Fruit fly (Drosophila melanogaster) whole organism, embryonic: ENCODE data around the gene CG45079.

Source experiments
- CG12219 ChIP-seq: fragments of 200-800 bp; sonication (Bioruptor generic); optimal IDR thresholded peaks from 3 replicates; lab custom pipeline; 2018; ENCODE audit warnings: missing biosample characterization, mild to moderate bottlenecking, missing genetic modification characterization
- CG9876 ChIP-seq: fragments of 200-800 bp; sonication (Bioruptor generic); optimal IDR thresholded peaks from 2 replicates; lab custom pipeline; 2016; ENCODE audit warnings: missing biosample characterization, missing genetic modification characterization
- Hmx ChIP-seq: fragments of 200-800 bp; sonication (Bioruptor generic); optimal IDR thresholded peaks from 2 replicates; lab custom pipeline; 2016; ENCODE audit warnings: missing biosample characterization, missing genetic modification characterization
- Tbp ChIP-seq: fragments of >200 bp; optimal IDR thresholded peaks from 2 replicates; lab custom pipeline; 2018; ENCODE audit warnings: missing biosample characterization, missing genetic modification characterization
- esg ChIP-seq: fragments of 200-800 bp; sonication (Bioruptor generic); conservative IDR thresholded peaks from 2 replicates; pipeline ENCODE4 v1.3.6; 2022; ENCODE audit warnings: missing biosample characterization, missing genetic modification characterization
- gsb ChIP-seq: fragments of 200-800 bp; sonication (Bioruptor generic); IDR thresholded peaks from 2 replicates; pipeline ENCODE4 v1.3.6; 2022; ENCODE audit warnings: missing biosample characterization, missing genetic modification characterization
- nerfin-1 ChIP-seq: fragments of 200-800 bp; sonication (Bioruptor generic); optimal IDR thresholded peaks from 3 replicates; lab custom pipeline; 2019; ENCODE audit warnings: missing biosample characterization, mild to moderate bottlenecking, missing genetic modification characterization, moderate library complexity
- pho ChIP-seq: fragments of 200-800 bp; sonication (Bioruptor generic); optimal IDR thresholded peaks from 2 replicates; lab custom pipeline; 2016; ENCODE audit warnings: missing biosample characterization, missing genetic modification characterization
- tgo ChIP-seq: fragments of 200-800 bp; sonication (Bioruptor generic); IDR thresholded peaks from 3 replicates; pipeline ENCODE4 v1.3.6; 2022; ENCODE audit warnings: missing biosample characterization, missing genetic modification characterization

- TF ChIP-seq nerfin-1 (tag; lab: Kevin White, UChicago) (no peak), CG12219 (GFP tag; lab: Kevin White, UChicago) (no peak), gsb (GFP tag; lab: Robert Waterston, UW) (no peak), esg (GFP tag; lab: Robert Waterston, UW) (no peak), CG9876 (GFP tag; lab: Kevin White, UChicago) (no peak), pho (no peak), tgo (GFP tag; lab: Robert Waterston, UW) (no peak), Tbp (GFP tag; lab: Kevin White, UChicago) (no peak), Hmx (GFP tag; lab: Kevin White, UChicago) (no peak)
Observed at dm6 chr3R:17138699-17139098, 14.4 kb downstream of the CG45079 start, which contains the start of gene CG5265.
